Worm (Caenorhabditis elegans): ENCODE data around the gene faah-5.

The faah-5 gene

ce11 chrIII:11871617-11872016 is 19.6 kb downstream of the faah-5 start:
- TF ChIP-seq set-16 (GFP tag; IDR thresholded peaks at IDR 0.05) (peak; percentile 75; the same call in 1 of the 2 replicates), nhr-11 (tag; optimal IDR thresholded peaks at IDR 0.05) (no peak)

ce11 chrIII:11870009-11870408 is 21.2 kb downstream of the faah-5 start:
- TF ChIP-seq duxl-1 (tag; optimal IDR thresholded peaks at IDR 0.05; ENCODE audit: poor library complexity): peak; percentile 63
- no peak for TF ChIP-seq F10B5.3 (tag; optimal IDR thresholded peaks at IDR 0.05)
- TF ChIP-seq aha-1 (tag): no peak
- peak; percentile 91 for TF ChIP-seq nhr-6 (tag; optimal IDR thresholded peaks at IDR 0.05)
- no peak for TF ChIP-seq mxl-2 (GFP tag; conservative IDR thresholded peaks at IDR 0.05)
- TF ChIP-seq nhr-77 (tag; optimal IDR thresholded peaks at IDR 0.05): peak; percentile 74
- peak; percentile 87 for TF ChIP-seq hlh-11 (tag; optimal IDR thresholded peaks at IDR 0.05)
- TF ChIP-seq nhr-111 (GFP tag; optimal IDR thresholded peaks at IDR 0.05): no peak
- no peak for TF ChIP-seq T20F7.1 (GFP tag; optimal IDR thresholded peaks at IDR 0.05)
- peak; percentile 74 for TF ChIP-seq lin-38 (GFP tag; IDR thresholded peaks at IDR 0.05)
- no peak for TF ChIP-seq tag-97 (GFP tag; IDR thresholded peaks at IDR 0.05)
- peak; percentile 97 for TF ChIP-seq mes-2 (tag; optimal IDR thresholded peaks at IDR 0.05; ENCODE audit: poor library complexity, severe bottlenecking)
- TF ChIP-seq mep-1 (tag; optimal IDR thresholded peaks at IDR 0.05): peak; percentile 92
- TF ChIP-seq hmg-1.1 (GFP tag; IDR thresholded peaks at IDR 0.05): peak; percentile 86
- no peak for TF ChIP-seq ztf-7 (tag; optimal IDR thresholded peaks at IDR 0.05)
- TF ChIP-seq egl-27 (tag; optimal IDR thresholded peaks at IDR 0.05): no peak
- TF ChIP-seq ceh-32 (tag; optimal IDR thresholded peaks at IDR 0.05; ENCODE audit: poor library complexity): no peak
- peak; percentile 86 for TF ChIP-seq hlh-30 (tag; optimal IDR thresholded peaks at IDR 0.05; ENCODE audit: insufficient read depth)
- TF ChIP-seq daf-12 (tag; optimal IDR thresholded peaks at IDR 0.05): no peak
- no peak for TF ChIP-seq attf-4 (tag; optimal IDR thresholded peaks at IDR 0.05)
- peak; percentile 50 for TF ChIP-seq spr-1 (tag; optimal IDR thresholded peaks at IDR 0.05)
- no peak for TF ChIP-seq zip-11 (GFP tag; IDR thresholded peaks at IDR 0.05)
- no peak for TF ChIP-seq nhr-42 (GFP tag; IDR thresholded peaks at IDR 0.05)
- peak; percentile 25 for TF ChIP-seq nhr-48 (tag; optimal IDR thresholded peaks at IDR 0.05)
- TF ChIP-seq lin-13 (GFP tag; optimal IDR thresholded peaks at IDR 0.05): peak; percentile 84
- peak; percentile 85 for TF ChIP-seq nhr-28 (tag; optimal IDR thresholded peaks at IDR 0.05)
- TF ChIP-seq nhr-102 (tag; optimal IDR thresholded peaks at IDR 0.05): peak; percentile 34
- TF ChIP-seq unc-130 (GFP tag; optimal IDR thresholded peaks at IDR 0.05): no peak
- TF ChIP-seq ceh-82 (tag; optimal IDR thresholded peaks at IDR 0.05): no peak
- no peak for TF ChIP-seq dmd-8 (GFP tag; IDR thresholded peaks at IDR 0.05)
- no peak for TF ChIP-seq daf-8 (GFP tag; IDR thresholded peaks at IDR 0.05)
- TF ChIP-seq ctbp-1 (GFP tag; IDR thresholded peaks at IDR 0.05): 0 out of 2 replicates have a peak, but pooled peaks have one; percentile 35
- TF ChIP-seq cey-2 (tag; optimal IDR thresholded peaks at IDR 0.05; ENCODE audit: borderline replicate concordance, insufficient read depth): no peak
- TF ChIP-seq egl-43 (GFP tag; IDR thresholded peaks at IDR 0.05): 0 out of 2 replicates have a peak, but pooled peaks have one; percentile 23
- peak in 1 of 2 experiments; percentile 74 for TF ChIP-seq mdl-1 (tag; optimal IDR thresholded peaks at IDR 0.05)
- TF ChIP-seq ceh-28 (tag; optimal IDR thresholded peaks at IDR 0.05): no peak
- peak; percentile 72 to 91 for TF ChIP-seq lsy-2 (tag; optimal IDR thresholded peaks at IDR 0.05)
- no peak for TF ChIP-seq lin-15B (tag; optimal IDR thresholded peaks at IDR 0.05)
- no peak for TF ChIP-seq zfp-3 (GFP tag; conservative IDR thresholded peaks at IDR 0.05)
- TF ChIP-seq lir-3 (tag; optimal IDR thresholded peaks at IDR 0.05): no peak
- peak; percentile 79; the same call in 1 of the 2 replicates for TF ChIP-seq ceh-44 (GFP tag; IDR thresholded peaks at IDR 0.05)
- TF ChIP-seq ceh-62 (tag; optimal IDR thresholded peaks at IDR 0.05): no peak
- TF ChIP-seq nhr-11 (tag; optimal IDR thresholded peaks at IDR 0.05): peak; percentile 87
- no peak for TF ChIP-seq Y5F2A.4 (GFP tag; optimal IDR thresholded peaks at IDR 0.05)
- TF ChIP-seq lin-39 (tag; optimal IDR thresholded peaks at IDR 0.05): no peak
- no peak for TF ChIP-seq nhr-10 (tag; optimal IDR thresholded peaks at IDR 0.05)
- peak in 1 of 2 experiments; percentile 90 for TF ChIP-seq hif-1 (tag; optimal IDR thresholded peaks at IDR 0.05)
- TF ChIP-seq nhr-25 (tag; optimal IDR thresholded peaks at IDR 0.05; ENCODE audit: borderline replicate concordance, insufficient read depth): no peak

All from whole organism, L4 larva.